Worm (Caenorhabditis elegans) whole organism, L4/young adult: Measurements from ENCODE around the gene B0244.10.

Source experiments
- W03F9.2 ChIP-seq: fragments of 150-350 bp; optimal IDR thresholded peaks from 2 replicates; lab custom pipeline; 2014; ENCODE audit warnings: missing biosample characterization, missing genetic modification characterization
- dao-5 ChIP-seq: sonication (generic microtip); optimal IDR thresholded peaks from 2 replicates; lab custom pipeline; 2016; ENCODE audit warnings: missing genotype, missing genetic modification characterization, moderate library complexity, missing compliant biosample characterization
- him-1 ChIP-seq: sonication (generic microtip); optimal IDR thresholded peaks from 2 replicates; lab custom pipeline; 2016; ENCODE audit warnings: missing genotype, missing genetic modification reagents, missing genetic modification characterization, missing compliant biosample characterization

DNA sequence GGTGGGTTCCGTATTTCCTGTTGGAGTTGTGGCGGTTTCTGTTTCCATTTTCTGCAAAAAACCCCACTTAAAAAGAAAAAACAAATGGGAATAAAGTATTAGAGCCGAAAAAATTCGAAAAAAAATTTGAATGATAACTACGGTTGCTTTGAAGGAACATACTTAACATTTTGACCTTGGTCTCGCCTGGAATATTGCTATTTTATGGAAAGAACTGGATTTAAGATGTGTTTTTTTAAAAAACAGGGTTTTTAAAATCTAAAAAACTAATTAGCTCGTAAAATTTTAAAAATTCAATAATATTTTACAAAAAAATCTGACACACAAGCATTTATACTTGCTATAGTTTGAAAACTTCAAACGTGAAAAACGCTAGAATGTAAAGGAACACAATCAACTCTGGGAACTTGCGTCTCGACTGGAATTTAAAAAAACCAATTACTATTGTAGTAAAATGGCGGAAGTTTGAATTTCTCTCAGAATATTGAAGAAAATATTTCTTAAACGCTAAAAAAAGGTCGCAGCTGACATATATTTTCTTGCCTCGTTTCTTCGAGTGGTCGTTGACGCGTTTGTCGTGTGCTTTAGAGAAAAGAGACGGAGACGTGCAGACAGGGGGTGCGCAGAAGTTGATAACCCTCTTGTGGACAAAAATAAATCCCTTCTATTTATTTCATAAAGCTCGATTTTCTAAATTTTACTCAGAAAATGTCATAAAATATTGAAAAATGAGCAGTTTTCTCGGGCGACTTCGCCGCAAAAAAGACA lies 36.8 kb upstream of the B0244.10 start, which contains the start of the genes lgg-3 and rgs-5:
- TF ChIP-seq him-1 (no peak), W03F9.2 (tag; lab: Kevin White, UChicago) (peak; percentile 73), dao-5 (tag; lab: Kevin White, UChicago) (no peak)
